Worm (Caenorhabditis elegans) whole organism, midembryonic: ENCODE results near the gene clec-45.

Experiments
- T22C8.4 ChIP-seq: fragments of 200-800 bp; sonication (Bioruptor generic); IDR thresholded peaks from 2 replicates; pipeline ENCODE4 v1.3.6; 2022; ENCODE audit warnings: missing genetic modification characterization, missing compliant biosample characterization
- cog-1 ChIP-seq: sonication (generic microtip); optimal IDR thresholded peaks from 2 replicates; lab custom pipeline; 2016; ENCODE audit warnings: missing genetic modification characterization, missing compliant biosample characterization
- flt-1 ChIP-seq: fragments of 200-800 bp; sonication (Bioruptor generic); IDR thresholded peaks from 2 replicates; pipeline ENCODE4 v1.3.6; 2022; ENCODE audit warnings: missing genetic modification characterization, missing compliant biosample characterization
- klf-2 ChIP-seq: fragments of 200-800 bp; sonication (Bioruptor generic); conservative IDR thresholded peaks from 2 replicates; pipeline ENCODE4 v1.3.6; 2022; ENCODE audit warnings: missing genetic modification reagents, missing genetic modification characterization, missing compliant biosample characterization
- med-1 ChIP-seq: sonication (generic microtip); optimal IDR thresholded peaks from 2 replicates; lab custom pipeline; 2017; ENCODE audit warnings: missing genetic modification characterization, mild to moderate bottlenecking, missing compliant biosample characterization, antibody characterized with exemption, missing genetic modification reagents; ENCODE audit not compliant: insufficient read depth
- ref-1 ChIP-seq: fragments of 200-800 bp; sonication (Bioruptor generic); conservative IDR thresholded peaks from 2 replicates; pipeline ENCODE4 v1.3.6; 2022; ENCODE audit warnings: missing genetic modification reagents, missing genetic modification characterization, missing compliant biosample characterization
- tab-1 ChIP-seq: fragments of 200-800 bp; sonication (Bioruptor generic); IDR thresholded peaks from 2 replicates; pipeline ENCODE4 v1.3.6; 2022; ENCODE audit warnings: missing genetic modification characterization, missing compliant biosample characterization
- ztf-23 ChIP-seq: fragments of 200-800 bp; sonication (Bioruptor generic); IDR thresholded peaks from 2 replicates; pipeline ENCODE4 v1.3.6; 2022; ENCODE audit warnings: missing genetic modification reagents, missing genetic modification characterization, missing compliant biosample characterization
- ztf-29 ChIP-seq: fragments of 200-800 bp; sonication (Bioruptor generic); IDR thresholded peaks from 2 replicates; pipeline ENCODE4 v1.3.6; 2022; ENCODE audit warnings: missing genetic modification reagents, missing genetic modification characterization, missing compliant biosample characterization

- TF ChIP-seq flt-1 (GFP tag; lab: Robert Waterston, UW) (no peak), cog-1 (tag; lab: Kevin White, UChicago) (no peak), med-1 (GFP tag; lab: Kevin White, UChicago) (no peak), klf-2 (no peak), ref-1 (GFP tag; lab: Robert Waterston, UW) (no peak), tab-1 (GFP tag; lab: Robert Waterston, UW) (no peak), ztf-29 (GFP tag; lab: Robert Waterston, UW) (no peak), T22C8.4 (GFP tag; lab: Robert Waterston, UW) (no peak), ztf-23 (no peak)
Observed at ce11 chrV:7683907-7684655, 46.2 kb downstream of the clec-45 start, which contains the start of gene sre-11.
